Fruit fly (Drosophila melanogaster): Measurements from ENCODE around the gene CG43083.

CG43083 gene

DNA sequence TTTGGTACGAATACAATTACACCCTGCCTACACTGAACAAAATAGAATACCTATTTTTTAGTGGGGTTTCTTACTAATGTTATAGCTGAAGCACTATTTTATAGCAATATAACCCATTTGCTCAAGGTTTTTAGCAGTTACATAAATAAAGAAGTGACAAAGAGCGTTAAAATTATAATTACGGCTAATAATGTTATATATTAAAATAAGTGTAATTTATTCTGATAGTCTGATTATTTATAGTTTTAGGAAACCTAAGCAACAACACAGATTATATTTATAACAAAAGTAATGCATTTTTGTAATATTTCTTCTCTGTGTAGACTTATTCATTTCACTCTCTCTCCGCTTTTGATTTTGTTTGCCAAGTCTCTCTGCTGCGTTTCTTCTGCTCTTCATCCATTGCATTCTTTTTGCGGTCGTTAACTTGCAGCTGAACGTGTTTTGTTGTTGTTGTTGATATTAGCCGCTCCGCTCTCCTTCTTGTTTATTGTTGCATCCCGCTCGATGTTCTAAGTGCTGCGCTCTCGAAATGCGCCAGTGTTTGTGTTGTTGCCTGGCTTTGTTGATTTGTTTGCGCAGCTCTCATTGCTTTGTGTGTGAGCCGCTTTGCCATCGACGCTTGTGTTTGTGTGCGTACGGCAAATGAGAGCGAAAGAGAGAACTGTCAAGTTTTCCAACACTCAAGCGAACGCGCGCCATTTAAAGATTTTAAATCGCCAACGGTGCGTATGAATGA, 22.5 kb upstream of the CG43083 start (continued):
- TF ChIP-seq svp (GFP tag) (peak; percentile 95), CG11902 (GFP tag; optimal IDR thresholded peaks at IDR 0.05) (peak; percentile 91), CG4318 (GFP tag; optimal IDR thresholded peaks at IDR 0.05) (peak; percentile 98), CG8319 (GFP tag; optimal IDR thresholded peaks at IDR 0.05) (peak; percentile 89), eg (GFP tag; IDR thresholded peaks at IDR 0.05) (peak; percentile 91), Sox14 (GFP tag; optimal IDR thresholded peaks at IDR 0.05) (peak; percentile 90), net (GFP tag; optimal IDR thresholded peaks at IDR 0.05) (peak; percentile 92), CG6163 (GFP tag; IDR thresholded peaks at IDR 0.05) (peak; percentile 88), Blimp-1 (GFP tag; optimal IDR thresholded peaks at IDR 0.05) (peak; percentile 94), CG11762 (GFP tag; optimal IDR thresholded peaks at IDR 0.05; ENCODE audit: insufficient read depth) (peak; percentile 95), Hr38 (GFP tag; optimal IDR thresholded peaks at IDR 0.05) (no peak), acj6 (GFP tag; optimal IDR thresholded peaks at IDR 0.05) (peak; percentile 98), CG3919 (GFP tag; optimal IDR thresholded peaks at IDR 0.05) (peak; percentile 95), esn (GFP tag; optimal IDR thresholded peaks at IDR 0.05) (peak; percentile 98), CG1621 (tag; optimal IDR thresholded peaks at IDR 0.05) (peak; percentile 81), Sox15 (GFP tag; optimal IDR thresholded peaks at IDR 0.05) (peak; percentile 94), topi (GFP tag; optimal IDR thresholded peaks at IDR 0.05) (peak; percentile 95), CG9139 (GFP tag; optimal IDR thresholded peaks at IDR 0.05) (peak; percentile 87), CG8119 (GFP tag; IDR thresholded peaks at IDR 0.05) (peak; percentile 98), OdsH (GFP tag; optimal IDR thresholded peaks at IDR 0.05) (peak; percentile 97), Eip75B (GFP tag; optimal IDR thresholded peaks at IDR 0.05) (peak; percentile 93), CG6276 (GFP tag; optimal IDR thresholded peaks at IDR 0.05) (peak; percentile 97), CG34406 (GFP tag; optimal IDR thresholded peaks at IDR 0.05) (peak; percentile 97), CG8632 (GFP tag; optimal IDR thresholded peaks at IDR 0.05) (peak; percentile 97), Hr4 (GFP tag; optimal IDR thresholded peaks at IDR 0.05) (peak; percentile 94), CG6792 (GFP tag; optimal IDR thresholded peaks at IDR 0.05) (peak; percentile 96), CG16779 (tag; optimal IDR thresholded peaks at IDR 0.05) (peak; percentile 95), CG10631 (GFP tag; optimal IDR thresholded peaks at IDR 0.05) (peak; percentile 98), Eip93F (GFP tag; optimal IDR thresholded peaks at IDR 0.05) (peak; percentile 82), CG7368 (GFP tag; optimal IDR thresholded peaks at IDR 0.05) (peak; percentile 87), CG3032 (tag; optimal IDR thresholded peaks at IDR 0.05) (peak; percentile 95), pdm3 (GFP tag; optimal IDR thresholded peaks at IDR 0.05) (peak; percentile 94), fd59A (GFP tag; optimal IDR thresholded peaks at IDR 0.05) (peak; percentile 90)

DNA sequence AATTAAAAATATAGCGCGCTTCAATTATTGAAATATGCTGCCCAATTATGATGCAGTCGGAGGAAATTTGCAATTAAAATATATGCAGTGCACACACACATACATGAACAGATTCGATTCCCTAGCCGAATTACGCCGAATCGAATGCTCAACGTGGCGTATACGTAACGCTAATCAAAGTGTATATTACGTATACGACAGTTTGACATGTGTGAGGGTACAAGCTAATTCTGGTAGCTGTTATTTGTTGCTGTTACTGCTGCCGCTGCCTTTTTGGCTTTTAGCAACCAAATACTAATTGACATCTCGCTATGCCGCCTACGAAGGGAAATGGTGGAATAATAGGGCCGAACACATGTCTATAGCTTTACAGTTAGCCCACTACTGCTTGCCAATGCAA, 21.1 kb upstream of the CG43083 start:
- TF ChIP-seq CG3032 (tag; optimal IDR thresholded peaks at IDR 0.05): no peak
- TF ChIP-seq Eip75B (GFP tag; optimal IDR thresholded peaks at IDR 0.05): no peak
- TF ChIP-seq CG9139 (GFP tag; optimal IDR thresholded peaks at IDR 0.05): no peak
- TF ChIP-seq acj6 (GFP tag; optimal IDR thresholded peaks at IDR 0.05): no peak
- TF ChIP-seq CG10669 (GFP tag; optimal IDR thresholded peaks at IDR 0.05): no peak
- TF ChIP-seq salr (GFP tag; optimal IDR thresholded peaks at IDR 0.05): no peak

DNA sequence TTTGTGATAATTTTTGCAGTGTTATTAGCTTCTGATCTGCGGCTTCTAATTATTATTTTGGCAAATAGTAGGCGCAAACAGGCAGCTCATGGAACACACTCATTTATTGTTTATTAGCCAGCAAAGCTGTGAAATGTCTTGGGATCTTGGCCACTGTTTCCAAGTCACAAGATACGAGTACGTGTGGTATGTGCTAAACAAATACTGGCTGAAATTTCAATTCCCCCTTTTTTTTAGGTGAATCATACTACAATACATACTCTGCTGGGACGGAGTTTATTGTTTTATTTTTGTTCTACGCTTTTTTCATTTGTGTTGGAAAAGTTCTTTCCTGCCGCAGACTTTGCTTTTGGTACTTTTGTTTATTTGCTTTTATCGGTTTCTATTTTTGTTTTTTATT, 17.3 kb upstream of the CG43083 start:
- TF ChIP-seq fkh (GFP tag; optimal IDR thresholded peaks at IDR 0.05) (peak; percentile 73), CG9139 (GFP tag; optimal IDR thresholded peaks at IDR 0.05) (no peak), Hr4 (GFP tag; optimal IDR thresholded peaks at IDR 0.05) (no peak), Ets21C (GFP tag; optimal IDR thresholded peaks at IDR 0.05) (no peak), CG16779 (tag; optimal IDR thresholded peaks at IDR 0.05) (no peak), Eip75B (GFP tag; optimal IDR thresholded peaks at IDR 0.05) (no peak), CG8632 (GFP tag; optimal IDR thresholded peaks at IDR 0.05) (no peak)
